Fruit fly (Drosophila melanogaster) whole organism, embryonic: Measurements from ENCODE around the gene piwi.

ENCODE experiments used
- Awh ChIP-seq: fragments of 200-800 bp; sonication (Bioruptor generic); IDR thresholded peaks from 2 replicates; pipeline ENCODE4, ENCODE4 v1.3.6; 2022; ENCODE audit warnings: missing biosample characterization, missing genetic modification characterization
- Bteb2 ChIP-seq: fragments of 200-800 bp; sonication (Bioruptor generic); optimal IDR thresholded peaks from 2 replicates; lab custom pipeline; 2016; ENCODE audit warnings: missing biosample characterization, missing genetic modification characterization
- CG11696 ChIP-seq: fragments of 200-800 bp; sonication (Bioruptor generic); IDR thresholded peaks from 2 replicates; pipeline ENCODE4 v1.3.6; 2022; ENCODE audit warnings: missing biosample characterization, missing genetic modification characterization
- CG14050 ChIP-seq: fragments of 200-800 bp; sonication (Bioruptor generic); IDR thresholded peaks from 3 replicates; pipeline ENCODE4 v1.3.6; 2022; ENCODE audit warnings: missing biosample characterization, missing genetic modification characterization
- CG1647 ChIP-seq: fragments of 200-800 bp; sonication (Bioruptor generic); optimal IDR thresholded peaks from 3 replicates; lab custom pipeline; 2016; ENCODE audit warnings: missing biosample characterization, missing genetic modification characterization
- CG17186 ChIP-seq: fragments of 200-800 bp; sonication (Bioruptor generic); optimal IDR thresholded peaks from 3 replicates; lab custom pipeline; 2017; ENCODE audit warnings: missing biosample characterization, missing genetic modification reagents, missing genetic modification characterization
- CG2875 ChIP-seq: fragments of 200-800 bp; sonication (Bioruptor generic); optimal IDR thresholded peaks from 2 replicates; lab custom pipeline; 2017; ENCODE audit warnings: missing biosample characterization, mild to moderate bottlenecking, missing genetic modification characterization, missing genetic modification reagents
- CG3065 ChIP-seq: fragments of 200-800 bp; sonication (Bioruptor generic); optimal IDR thresholded peaks from 2 replicates; lab custom pipeline; 2016; ENCODE audit warnings: missing biosample characterization, missing genetic modification characterization
- CG34376 ChIP-seq: fragments of 200-800 bp; sonication (Bioruptor generic); optimal IDR thresholded peaks from 2 replicates; lab custom pipeline; 2018; ENCODE audit warnings: missing biosample characterization, mild to moderate bottlenecking, missing genetic modification characterization
- CG34422 ChIP-seq: fragments of 200-800 bp; sonication (Bioruptor generic); IDR thresholded peaks from 3 replicates; pipeline ENCODE4 v1.3.6; 2022; ENCODE audit warnings: missing biosample characterization, missing genetic modification characterization
- CG3726 ChIP-seq: fragments of 200-800 bp; sonication (Bioruptor generic); IDR thresholded peaks from 3 replicates; pipeline ENCODE4, ENCODE4 v1.3.6; 2022; ENCODE audit warnings: missing biosample characterization, missing genetic modification characterization
- CG4707 ChIP-seq: fragments of 200-800 bp; sonication (Bioruptor generic); optimal IDR thresholded peaks from 2 replicates; lab custom pipeline; 2018; ENCODE audit warnings: missing biosample characterization, mild to moderate bottlenecking, missing genetic modification characterization, moderate library complexity
- CG6689 ChIP-seq: fragments of 200-800 bp; sonication (Bioruptor generic); IDR thresholded peaks from 2 replicates; pipeline ENCODE4 v1.3.6; 2022; ENCODE audit warnings: missing biosample characterization, missing genetic modification characterization
- CG9727 ChIP-seq: fragments of 200-800 bp; sonication (Bioruptor generic); optimal IDR thresholded peaks from 3 replicates; lab custom pipeline; 2017; ENCODE audit warnings: missing biosample characterization, mild to moderate bottlenecking, missing genetic modification characterization
- CG9797 ChIP-seq: fragments of 200-800 bp; sonication (Bioruptor generic); optimal IDR thresholded peaks from 3 replicates; lab custom pipeline; 2018; ENCODE audit warnings: missing biosample characterization, mild to moderate bottlenecking, missing genetic modification characterization
- Dbx ChIP-seq: fragments of 200-800 bp; sonication (Bioruptor generic); IDR thresholded peaks from 3 replicates; pipeline ENCODE4 v1.3.6; 2022; ENCODE audit warnings: missing biosample characterization, missing genetic modification characterization
- Dp ChIP-seq: fragments of 200-800 bp; sonication (Bioruptor generic); optimal IDR thresholded peaks from 2 replicates; lab custom pipeline; 2018; ENCODE audit warnings: missing biosample characterization, mild to moderate bottlenecking, missing genetic modification characterization, moderate library complexity
- E2f2 ChIP-seq: fragments of 200-800 bp; sonication (Bioruptor generic); IDR thresholded peaks from 2 replicates; pipeline ENCODE4 v1.3.6; 2022; ENCODE audit warnings: missing biosample characterization, missing genetic modification characterization
- Lhr ChIP-seq: fragments of 200-800 bp; sonication (Bioruptor generic); optimal IDR thresholded peaks from 3 replicates; lab custom pipeline; 2017; ENCODE audit warnings: mild to moderate bottlenecking, missing biosample characterization, missing genetic modification reagents, missing genetic modification characterization
- MBD-R2 ChIP-seq: fragments of 200-800 bp; sonication (Bioruptor generic); IDR thresholded peaks from 2 replicates; pipeline ENCODE4 v1.3.6; 2022; ENCODE audit warnings: missing biosample characterization, missing genetic modification characterization
- MESR4 ChIP-seq: fragments of 200-800 bp; sonication (Bioruptor generic); optimal IDR thresholded peaks from 2 replicates; lab custom pipeline; 2018; ENCODE audit warnings: missing biosample characterization, mild to moderate bottlenecking, missing genetic modification characterization, moderate library complexity
- Nf-YA ChIP-seq: fragments of 200-800 bp; sonication (Bioruptor generic); IDR thresholded peaks from 2 replicates; pipeline ENCODE4 v1.3.6; 2022; ENCODE audit warnings: missing biosample characterization, missing genetic modification characterization
- Pdp1 ChIP-seq, 2 experiments: fragments of 200-800 bp; sonication (Bioruptor generic); optimal IDR thresholded peaks; 3 replicates each; lab custom pipeline; 2016; ENCODE audit warnings: missing biosample characterization in 2 of 2, missing genetic modification characterization in 2 of 2, mild to moderate bottlenecking in 1 of 2, moderate library complexity in 1 of 2
- Scr ChIP-seq: fragments of 200-800 bp; sonication (Bioruptor generic); IDR thresholded peaks from 2 replicates; pipeline ENCODE4 v1.3.6; 2022; ENCODE audit warnings: missing biosample characterization, missing genetic modification characterization; ENCODE audit not compliant: partially characterized antibody
- Sox102F ChIP-seq: fragments of 200-800 bp; sonication (Bioruptor generic); optimal IDR thresholded peaks from 2 replicates; lab custom pipeline; 2018; ENCODE audit warnings: missing biosample characterization, mild to moderate bottlenecking, missing genetic modification characterization, moderate library complexity
- Sry-δ ChIP-seq: fragments of 200-800 bp; sonication (Bioruptor generic); optimal IDR thresholded peaks from 2 replicates; lab custom pipeline; 2016; ENCODE audit warnings: missing biosample characterization, missing genetic modification characterization
- Stat92E ChIP-seq, 3 experiments: fragments of >200 bp in 2 of 3; fragments of 200-800 bp in 1 of 3; sonication (Bioruptor generic) in 1 of 3; optimal IDR thresholded peaks; 2 replicates each; lab custom pipeline; 2017 to 2019; ENCODE audit warnings: missing biosample characterization in 3 of 3, missing genetic modification characterization in 3 of 3, mild to moderate bottlenecking in 1 of 3, moderate library complexity in 1 of 3
- TFAM ChIP-seq: fragments of 200-800 bp; sonication (Bioruptor generic); optimal IDR thresholded peaks from 2 replicates; lab custom pipeline; 2017; ENCODE audit warnings: missing biosample characterization, missing genetic modification characterization, inconsistent platforms
- ato ChIP-seq: fragments of 200-800 bp; sonication (Bioruptor generic); IDR thresholded peaks from 2 replicates; pipeline ENCODE4 v1.3.6; 2022; ENCODE audit warnings: missing biosample characterization, missing genetic modification characterization; ENCODE audit not compliant: partially characterized antibody
- bigmax ChIP-seq: fragments of 200-800 bp; sonication (Bioruptor generic); optimal IDR thresholded peaks from 2 replicates; lab custom pipeline; 2018; ENCODE audit warnings: missing biosample characterization, mild to moderate bottlenecking, missing genetic modification characterization
- caup ChIP-seq: fragments of 200-800 bp; sonication (Bioruptor generic); optimal IDR thresholded peaks from 3 replicates; lab custom pipeline; 2017; ENCODE audit warnings: missing biosample characterization, mild to moderate bottlenecking, missing genetic modification characterization, moderate library complexity; ENCODE audit not compliant: severe bottlenecking
- chm ChIP-seq: fragments of 200-800 bp; sonication (Bioruptor generic); IDR thresholded peaks from 2 replicates; pipeline ENCODE4 v1.3.6; 2022; ENCODE audit warnings: missing biosample characterization, missing genetic modification characterization
- crol ChIP-seq: fragments of 200-800 bp; sonication (Bioruptor generic); IDR thresholded peaks from 2 replicates; pipeline ENCODE4 v1.3.6; 2022; ENCODE audit warnings: missing biosample characterization, missing genetic modification characterization
- eve ChIP-seq, 2 experiments: fragments of >200 bp; optimal IDR thresholded peaks; 2 replicates each; lab custom pipeline; 2017; ENCODE audit warnings: missing biosample characterization in 2 of 2, missing genetic modification characterization in 2 of 2
- gfzf ChIP-seq: fragments of 200-800 bp; sonication (Bioruptor generic); optimal IDR thresholded peaks from 2 replicates; lab custom pipeline; 2016; ENCODE audit warnings: missing biosample characterization, mild to moderate bottlenecking, missing genetic modification characterization, moderate library complexity
- hbn ChIP-seq: fragments of 200-800 bp; sonication (Bioruptor generic); IDR thresholded peaks from 2 replicates; pipeline ENCODE4 v1.3.6; 2022; ENCODE audit warnings: missing biosample characterization, missing genetic modification characterization; ENCODE audit not compliant: partially characterized antibody
- hkb ChIP-seq, 2 experiments: fragments of 200-800 bp in 1 of 2; fragments of >200 bp in 1 of 2; sonication (Bioruptor generic) in 1 of 2; IDR thresholded peaks in 1 of 2; optimal IDR thresholded peaks in 1 of 2; 2 replicates each; pipeline versions ENCODE4 v1.3.6 to Lab custom; 2017 to 2022; ENCODE audit warnings: missing biosample characterization in 1 of 2, missing genetic modification characterization in 1 of 2
- nerfin-2 ChIP-seq: fragments of 200-800 bp; sonication (Bioruptor generic); IDR thresholded peaks from 2 replicates; pipeline ENCODE4 v1.3.6; 2022; ENCODE audit warnings: missing biosample characterization, missing genetic modification characterization; ENCODE audit not compliant: partially characterized antibody
- pita ChIP-seq: fragments of 200-800 bp; sonication (Bioruptor generic); optimal IDR thresholded peaks from 2 replicates; lab custom pipeline; 2017; ENCODE audit warnings: missing biosample characterization, mild to moderate bottlenecking, missing genetic modification characterization
- pnt ChIP-seq: fragments of 200-800 bp; sonication (Bioruptor generic); optimal IDR thresholded peaks from 3 replicates; lab custom pipeline; 2016; ENCODE audit warnings: missing biosample characterization, missing genetic modification characterization
- pzg ChIP-seq: fragments of 200-800 bp; sonication (Bioruptor generic); optimal IDR thresholded peaks from 3 replicates; lab custom pipeline; 2018; ENCODE audit warnings: missing biosample characterization, mild to moderate bottlenecking, missing genetic modification characterization, moderate library complexity
- row ChIP-seq: fragments of 200-800 bp; sonication (Bioruptor generic); IDR thresholded peaks from 3 replicates; pipeline ENCODE4 v1.3.6; 2022; ENCODE audit warnings: missing biosample characterization, missing genetic modification characterization
- sens ChIP-seq: fragments of 200-800 bp; sonication (Bioruptor generic); peaks from one replicate; lab custom pipeline; 2016; ENCODE audit warnings: missing biosample characterization, missing genetic modification characterization
- slou ChIP-seq: fragments of 200-800 bp; sonication (Bioruptor generic); optimal IDR thresholded peaks from 3 replicates; lab custom pipeline; 2016; ENCODE audit warnings: missing biosample characterization, missing genetic modification characterization
- usp ChIP-seq: fragments of >200 bp; optimal IDR thresholded peaks from 2 replicates; lab custom pipeline; 2017; ENCODE audit warnings: missing biosample characterization, missing genetic modification characterization
- vvl ChIP-seq: fragments of 200-800 bp; sonication (Bioruptor generic); IDR thresholded peaks from 2 replicates; pipeline ENCODE4 v1.3.6; 2022; ENCODE audit warnings: missing biosample characterization, missing genetic modification characterization
- wek ChIP-seq: fragments of 200-800 bp; sonication (Bioruptor generic); optimal IDR thresholded peaks from 3 replicates; lab custom pipeline; 2018; ENCODE audit warnings: missing biosample characterization, mild to moderate bottlenecking, missing genetic modification characterization, moderate library complexity
- zf30C ChIP-seq: fragments of 200-800 bp; sonication (Bioruptor generic); optimal IDR thresholded peaks from 3 replicates; lab custom pipeline; 2018; ENCODE audit warnings: missing biosample characterization, mild to moderate bottlenecking, missing genetic modification characterization

Gene piwi

dm6 chr2L:11010999-11011398 lies 23.8 kb upstream of the piwi start, which contains the start of the genes Art8 and dUTPase (continued):
- no peak for TF ChIP-seq chm (GFP tag; lab: Robert Waterston, UW)

DNA sequence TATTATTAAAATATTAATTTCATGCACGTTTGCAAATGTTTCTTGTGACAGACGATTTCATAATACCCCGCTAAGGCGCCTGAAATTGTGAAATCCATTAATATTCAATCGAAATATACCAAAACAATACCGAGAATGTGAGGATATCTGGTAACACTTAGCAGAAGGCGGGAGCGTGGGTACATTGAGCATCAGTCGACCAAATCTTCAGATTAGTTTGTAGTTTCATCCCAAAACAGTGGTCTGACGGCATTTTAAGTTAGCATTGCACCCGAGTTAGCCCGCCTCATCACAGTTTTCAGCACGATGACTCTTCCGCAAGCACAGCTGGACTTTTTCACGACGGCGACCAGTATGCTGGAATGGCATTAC lies 17.4 kb upstream of the piwi start, which contains the start of gene Nup154:
Gene Nup154, plus strand, starts transcription at position 147 of the 372 bp plus-strand sequence.
- TF ChIP-seq pita (GFP tag; lab: Kevin White, UChicago), result no peak
- peak; percentile 46 for TF ChIP-seq wek
- no peak for TF ChIP-seq CG3065
- TF ChIP-seq CG34422 (GFP tag; lab: Robert Waterston, UW), result peak; percentile 13; the same call in 1 of the 3 replicates
- no peak for TF ChIP-seq zf30C (GFP tag; lab: Kevin White, UChicago)
- TF ChIP-seq CG11696, result no peak
- no peak for TF ChIP-seq Dbx (GFP tag; lab: Robert Waterston, UW)
- 0 out of 2 replicates have a peak, but pooled peaks have one; percentile 13 for TF ChIP-seq Scr (GFP tag; lab: Robert Waterston, UW)
- no peak for TF ChIP-seq CG1647 (GFP tag; lab: Kevin White, UChicago)
- no peak for TF ChIP-seq CG3726 (GFP tag; lab: Robert Waterston, UW)
- TF ChIP-seq caup, result no peak
- peak; percentile 33 for TF ChIP-seq Dp
- TF ChIP-seq Lhr (GFP tag; lab: Kevin White, UChicago), result no peak
- no peak for TF ChIP-seq CG4707 (GFP tag; lab: Kevin White, UChicago)
- no peak for TF ChIP-seq hkb (optimal IDR thresholded peaks at IDR 0.05; lab: Kevin White, UChicago)
- no peak for TF ChIP-seq hkb (GFP tag; IDR thresholded peaks at IDR 0.05; lab: Robert Waterston, UW)
- peak; percentile 62 for TF ChIP-seq E2f2 (GFP tag; lab: Robert Waterston, UW)
- peak; percentile 43 for TF ChIP-seq MESR4 (GFP tag; lab: Kevin White, UChicago)
- no peak for TF ChIP-seq row (GFP tag; lab: Robert Waterston, UW)
- peak; percentile 29 for TF ChIP-seq pzg (GFP tag; lab: Kevin White, UChicago)
- TF ChIP-seq CG2875 (GFP tag; lab: Kevin White, UChicago), result no peak
- no peak for TF ChIP-seq chm (GFP tag; lab: Robert Waterston, UW)
- TF ChIP-seq crol (GFP tag; lab: Robert Waterston, UW), result no peak
- no peak for TF ChIP-seq pnt (GFP tag; lab: Kevin White, UChicago)
- TF ChIP-seq Nf-YA (GFP tag; lab: Robert Waterston, UW), result no peak
- no peak for TF ChIP-seq Stat92E (GFP tag; optimal IDR thresholded peaks at IDR 0.05; lab: Kevin White, UChicago)
- 0 out of 2 replicates have a peak, but pooled peaks have one; percentile 14 for TF ChIP-seq vvl (GFP tag; lab: Robert Waterston, UW)
- TF ChIP-seq slou (GFP tag; lab: Kevin White, UChicago), result no peak
- TF ChIP-seq Pdp1 (GFP tag; optimal IDR thresholded peaks at IDR 0.05; lab: Kevin White, UChicago), result peak in 1 of 2 experiments; percentile 20
- no peak for TF ChIP-seq CG34376
- peak; percentile 51 for TF ChIP-seq gfzf
- no peak for TF ChIP-seq CG14050
- TF ChIP-seq Awh (GFP tag; lab: Robert Waterston, UW), result no peak
- TF ChIP-seq CG9727 (GFP tag; lab: Kevin White, UChicago), result no peak
- no peak for TF ChIP-seq Sry-δ (GFP tag; lab: Kevin White, UChicago)
- no peak for TF ChIP-seq TFAM
- no peak for TF ChIP-seq CG6689 (GFP tag; lab: Robert Waterston, UW)
- TF ChIP-seq nerfin-2, result no peak
- no peak for TF ChIP-seq Bteb2 (GFP tag; lab: Kevin White, UChicago)
- TF ChIP-seq Sox102F (GFP tag; lab: Kevin White, UChicago), result no peak
- peak; percentile 33 for TF ChIP-seq CG9797 (GFP tag; lab: Kevin White, UChicago)
- TF ChIP-seq hbn, result 0 out of 2 replicates have a peak, but pooled peaks have one; percentile 26
- TF ChIP-seq CG17186 (GFP tag; lab: Kevin White, UChicago), result peak; percentile 72
- peak; percentile 31 for TF ChIP-seq sens (GFP tag; lab: Kevin White, UChicago)
- no peak for TF ChIP-seq bigmax (GFP tag; lab: Kevin White, UChicago)
- no peak for TF ChIP-seq eve (GFP tag; optimal IDR thresholded peaks at IDR 0.05; lab: Kevin White, UChicago)
- 0 out of 2 replicates have a peak, but pooled peaks have one; percentile 22 for TF ChIP-seq ato (GFP tag; lab: Robert Waterston, UW)
- no peak for TF ChIP-seq usp (GFP tag; lab: Kevin White, UChicago)
- TF ChIP-seq MBD-R2 (GFP tag; lab: Robert Waterston, UW), result peak; percentile 76
